Worm (Caenorhabditis elegans) whole organism, midembryonic: ENCODE measurements around the gene pqn-78.

Experiments
- cog-1 ChIP-seq: sonication (generic microtip); optimal IDR thresholded peaks from 2 replicates; lab custom pipeline; 2016; ENCODE audit warnings: missing genetic modification characterization, missing compliant biosample characterization
- flt-1 ChIP-seq: fragments of 200-800 bp; sonication (Bioruptor generic); IDR thresholded peaks from 2 replicates; pipeline ENCODE4 v1.3.6; 2022; ENCODE audit warnings: missing genetic modification characterization, missing compliant biosample characterization
- med-1 ChIP-seq: sonication (generic microtip); optimal IDR thresholded peaks from 2 replicates; lab custom pipeline; 2017; ENCODE audit warnings: missing genetic modification characterization, mild to moderate bottlenecking, missing compliant biosample characterization, antibody characterized with exemption, missing genetic modification reagents; ENCODE audit not compliant: insufficient read depth
- ref-1 ChIP-seq: fragments of 200-800 bp; sonication (Bioruptor generic); conservative IDR thresholded peaks from 2 replicates; pipeline ENCODE4 v1.3.6; 2022; ENCODE audit warnings: missing genetic modification reagents, missing genetic modification characterization, missing compliant biosample characterization
- tab-1 ChIP-seq: fragments of 200-800 bp; sonication (Bioruptor generic); IDR thresholded peaks from 2 replicates; pipeline ENCODE4 v1.3.6; 2022; ENCODE audit warnings: missing genetic modification characterization, missing compliant biosample characterization
- ztf-29 ChIP-seq: fragments of 200-800 bp; sonication (Bioruptor generic); IDR thresholded peaks from 2 replicates; pipeline ENCODE4 v1.3.6; 2022; ENCODE audit warnings: missing genetic modification reagents, missing genetic modification characterization, missing compliant biosample characterization

- no peak for TF ChIP-seq med-1
- no peak for TF ChIP-seq tab-1 (GFP tag; lab: Robert Waterston, UW)
- TF ChIP-seq ref-1 (GFP tag; lab: Robert Waterston, UW), result no peak
- no peak for TF ChIP-seq ztf-29 (GFP tag; lab: Robert Waterston, UW)
- TF ChIP-seq flt-1, result no peak
- TF ChIP-seq cog-1 (tag; lab: Kevin White, UChicago), result no peak
These were observed 44.4 kb upstream of the pqn-78 start for ce11 chrIV:15639223-15639622.
